Fruit fly (Drosophila melanogaster) whole organism, embryonic: Measurements from ENCODE around the gene PK1-R.

Experiments
- CG1024 ChIP-seq: fragments of 200-800 bp; sonication (Bioruptor generic); IDR thresholded peaks from 2 replicates; pipeline ENCODE4 v1.3.6; 2022; ENCODE audit warnings: missing biosample characterization, missing genetic modification characterization
- CG10462 ChIP-seq: fragments of 200-800 bp; sonication (Bioruptor generic); optimal IDR thresholded peaks from 2 replicates; lab custom pipeline; 2016; ENCODE audit warnings: missing biosample characterization, missing genetic modification characterization
- CG11723 ChIP-seq: fragments of 200-800 bp; sonication (Bioruptor generic); optimal IDR thresholded peaks from 2 replicates; lab custom pipeline; 2017; ENCODE audit warnings: missing biosample characterization, mild to moderate bottlenecking, missing genetic modification characterization
- CG13296 ChIP-seq: fragments of 200-800 bp; sonication (Bioruptor generic); optimal IDR thresholded peaks from 3 replicates; lab custom pipeline; 2018; ENCODE audit warnings: missing biosample characterization, mild to moderate bottlenecking, missing genetic modification characterization
- CG13424 ChIP-seq: fragments of 200-800 bp; sonication (Bioruptor generic); optimal IDR thresholded peaks from 2 replicates; lab custom pipeline; 2019; ENCODE audit warnings: missing biosample characterization, mild to moderate bottlenecking, missing genetic modification characterization, moderate library complexity
- CG13624 ChIP-seq: fragments of 200-800 bp; sonication (Bioruptor generic); optimal IDR thresholded peaks from 2 replicates; lab custom pipeline; 2016; ENCODE audit warnings: missing biosample characterization, missing genetic modification characterization
- CG14860 ChIP-seq: fragments of 200-800 bp; sonication (Bioruptor generic); IDR thresholded peaks from 3 replicates; pipeline ENCODE4 v1.3.6; 2022; ENCODE audit warnings: missing biosample characterization, missing genetic modification characterization; ENCODE audit not compliant: partially characterized antibody
- CG16813 ChIP-seq: fragments of 200-800 bp; sonication (Bioruptor generic); IDR thresholded peaks from 3 replicates; pipeline ENCODE4 v1.3.6; 2022; ENCODE audit warnings: missing biosample characterization, missing genetic modification characterization; ENCODE audit not compliant: partially characterized antibody
- CG5180 ChIP-seq: fragments of 200-800 bp; sonication (Bioruptor generic); optimal IDR thresholded peaks from 3 replicates; lab custom pipeline; 2017; ENCODE audit warnings: missing biosample characterization, missing genetic modification characterization, mild to moderate bottlenecking, moderate library complexity, missing genetic modification reagents
- CG5953 ChIP-seq: fragments of 200-800 bp; sonication (Bioruptor generic); IDR thresholded peaks from 2 replicates; pipeline ENCODE4 v1.3.6; 2022; ENCODE audit warnings: missing biosample characterization, missing genetic modification characterization
- CG6854 ChIP-seq: fragments of 200-800 bp; sonication (Bioruptor generic); optimal IDR thresholded peaks from 3 replicates; lab custom pipeline; 2017; ENCODE audit warnings: missing biosample characterization, mild to moderate bottlenecking, missing genetic modification characterization
- CG7271 ChIP-seq: fragments of 200-800 bp; sonication (Bioruptor generic); optimal IDR thresholded peaks from 2 replicates; lab custom pipeline; 2018; ENCODE audit warnings: missing biosample characterization, mild to moderate bottlenecking, missing genetic modification characterization, moderate library complexity
- CG8089 ChIP-seq: fragments of 200-800 bp; sonication (Bioruptor generic); optimal IDR thresholded peaks from 3 replicates; lab custom pipeline; 2016; ENCODE audit warnings: missing biosample characterization, missing genetic modification characterization
- CG8924 ChIP-seq: fragments of 200-800 bp; optimal IDR thresholded peaks from 3 replicates; lab custom pipeline; 2019; ENCODE audit warnings: missing biosample characterization, mild to moderate bottlenecking, missing genetic modification characterization, moderate library complexity
- CG9797 ChIP-seq: fragments of 200-800 bp; sonication (Bioruptor generic); optimal IDR thresholded peaks from 3 replicates; lab custom pipeline; 2018; ENCODE audit warnings: missing biosample characterization, mild to moderate bottlenecking, missing genetic modification characterization
- CTCF ChIP-seq: fragments of 200-800 bp; sonication (Bioruptor generic); optimal IDR thresholded peaks from 2 replicates; lab custom pipeline; 2017; ENCODE audit warnings: missing biosample characterization, mild to moderate bottlenecking, missing genetic modification characterization, moderate library complexity
- Doc3 ChIP-seq: fragments of 200-800 bp; sonication (Bioruptor generic); IDR thresholded peaks from 3 replicates; pipeline ENCODE4 v1.3.6; 2022; ENCODE audit warnings: missing biosample characterization, missing genetic modification characterization; ENCODE audit not compliant: partially characterized antibody
- Dref ChIP-seq: fragments of 200-800 bp; sonication (Bioruptor generic); IDR thresholded peaks from 2 replicates; pipeline ENCODE4 v1.3.6; 2022; ENCODE audit warnings: missing biosample characterization, missing genetic modification characterization
- E2f1 ChIP-seq: fragments of 200-800 bp; sonication (Bioruptor generic); IDR thresholded peaks from 2 replicates; pipeline ENCODE4 v1.3.6; 2022; ENCODE audit warnings: missing biosample characterization, missing genetic modification characterization
- Hmx ChIP-seq: fragments of 200-800 bp; sonication (Bioruptor generic); optimal IDR thresholded peaks from 2 replicates; lab custom pipeline; 2016; ENCODE audit warnings: missing biosample characterization, missing genetic modification characterization
- MBD-R2 ChIP-seq: fragments of 200-800 bp; sonication (Bioruptor generic); IDR thresholded peaks from 2 replicates; pipeline ENCODE4 v1.3.6; 2022; ENCODE audit warnings: missing biosample characterization, missing genetic modification characterization
- MTF-1 ChIP-seq: fragments of 200-800 bp; sonication (Bioruptor generic); optimal IDR thresholded peaks from 2 replicates; lab custom pipeline; 2018; ENCODE audit warnings: missing biosample characterization, mild to moderate bottlenecking, missing genetic modification characterization, borderline replicate concordance
- Mad ChIP-seq: fragments of 200-800 bp; sonication (Bioruptor generic); optimal IDR thresholded peaks from 2 replicates; lab custom pipeline; 2016; ENCODE audit warnings: missing biosample characterization, missing genetic modification characterization
- Med ChIP-seq: fragments of 200-800 bp; sonication (Bioruptor generic); peaks from one replicate; lab custom pipeline; 2016; ENCODE audit warnings: missing biosample characterization, missing genetic modification characterization, mild to moderate bottlenecking, inconsistent platforms, moderate library complexity
- Sox102F ChIP-seq: fragments of 200-800 bp; sonication (Bioruptor generic); optimal IDR thresholded peaks from 2 replicates; lab custom pipeline; 2018; ENCODE audit warnings: missing biosample characterization, mild to moderate bottlenecking, missing genetic modification characterization, moderate library complexity
- Ssrp ChIP-seq: fragments of 200-800 bp; sonication (Bioruptor generic); optimal IDR thresholded peaks from 2 replicates; lab custom pipeline; 2018; ENCODE audit warnings: missing biosample characterization, mild to moderate bottlenecking, missing genetic modification characterization, moderate library complexity
- Stat92E ChIP-seq, 3 experiments: fragments of >200 bp in 2 of 3; fragments of 200-800 bp in 1 of 3; sonication (Bioruptor generic) in 1 of 3; optimal IDR thresholded peaks; 2 replicates each; lab custom pipeline; 2017 to 2019; ENCODE audit warnings: missing biosample characterization in 3 of 3, missing genetic modification characterization in 3 of 3, mild to moderate bottlenecking in 1 of 3, moderate library complexity in 1 of 3
- Xbp1 ChIP-seq: fragments of 200-800 bp; sonication (Bioruptor generic); optimal IDR thresholded peaks from 3 replicates; lab custom pipeline; 2016; ENCODE audit warnings: missing biosample characterization, mild to moderate bottlenecking, missing genetic modification characterization
- cato ChIP-seq: fragments of 200-800 bp; sonication (Bioruptor generic); optimal IDR thresholded peaks from 2 replicates; lab custom pipeline; 2016; ENCODE audit warnings: missing biosample characterization, missing genetic modification characterization, borderline replicate concordance
- cg ChIP-seq: fragments of 200-800 bp; sonication (Bioruptor generic); optimal IDR thresholded peaks from 3 replicates; lab custom pipeline; 2019; ENCODE audit warnings: missing biosample characterization, mild to moderate bottlenecking, missing genetic modification characterization, moderate library complexity
- dmrt11E ChIP-seq: fragments of 200-800 bp; sonication (Bioruptor generic); optimal IDR thresholded peaks from 3 replicates; lab custom pipeline; 2018; ENCODE audit warnings: missing biosample characterization, mild to moderate bottlenecking, missing genetic modification characterization, moderate library complexity
- esg ChIP-seq: fragments of 200-800 bp; sonication (Bioruptor generic); conservative IDR thresholded peaks from 2 replicates; pipeline ENCODE4 v1.3.6; 2022; ENCODE audit warnings: missing biosample characterization, missing genetic modification characterization
- ftz-f1 ChIP-seq: fragments of 200-800 bp; sonication (Bioruptor generic); optimal IDR thresholded peaks from 2 replicates; lab custom pipeline; 2016; ENCODE audit warnings: missing biosample characterization, missing genetic modification characterization
- fu2 ChIP-seq: fragments of 200-800 bp; sonication (Bioruptor generic); optimal IDR thresholded peaks from 2 replicates; lab custom pipeline; 2016; ENCODE audit warnings: missing biosample characterization, missing genetic modification characterization
- jigr1 ChIP-seq: fragments of 200-800 bp; sonication (Bioruptor generic); IDR thresholded peaks from 3 replicates; pipeline ENCODE4 v1.3.6; 2022; ENCODE audit warnings: missing biosample characterization, missing genetic modification characterization
- jing ChIP-seq: fragments of 200-800 bp; sonication (Bioruptor generic); optimal IDR thresholded peaks from 2 replicates; lab custom pipeline; 2018; ENCODE audit warnings: missing biosample characterization, mild to moderate bottlenecking, missing genetic modification characterization
- kah ChIP-seq: fragments of 200-800 bp; sonication (Bioruptor generic); optimal IDR thresholded peaks from 2 replicates; lab custom pipeline; 2018; ENCODE audit warnings: missing biosample characterization, mild to moderate bottlenecking, missing genetic modification characterization
- kni ChIP-seq: fragments of 200-800 bp; sonication (Bioruptor generic); optimal IDR thresholded peaks from 3 replicates; lab custom pipeline; 2017; ENCODE audit warnings: mild to moderate bottlenecking, missing biosample characterization, missing genetic modification reagents, missing genetic modification characterization
- luna ChIP-seq: fragments of 200-800 bp; sonication (Bioruptor generic); optimal IDR thresholded peaks from 2 replicates; lab custom pipeline; 2016; ENCODE audit warnings: missing biosample characterization, missing genetic modification characterization
- nom ChIP-seq: fragments of 200-800 bp; sonication (Bioruptor generic); optimal IDR thresholded peaks from 2 replicates; lab custom pipeline; 2017; ENCODE audit warnings: missing biosample characterization, missing genetic modification characterization, mild to moderate bottlenecking, moderate library complexity, missing genetic modification reagents
- onecut ChIP-seq: fragments of 200-800 bp; sonication (Bioruptor generic); IDR thresholded peaks from 2 replicates; pipeline ENCODE4 v1.3.6; 2022; ENCODE audit warnings: missing biosample characterization, missing genetic modification characterization
- org-1 ChIP-seq: fragments of 200-800 bp; sonication (Bioruptor generic); optimal IDR thresholded peaks from 2 replicates; lab custom pipeline; 2017; ENCODE audit warnings: missing biosample characterization, missing genetic modification characterization
- pan ChIP-seq, 4 experiments: fragments of >200 bp in 3 of 4; fragments of 200-800 bp in 1 of 4; sonication (Bioruptor generic) in 1 of 4; optimal IDR thresholded peaks in 3 of 4; IDR thresholded peaks in 1 of 4; 2 replicates each; pipeline versions ENCODE4 v1.3.6 to Lab custom; 2017 to 2022; ENCODE audit warnings: missing biosample characterization in 2 of 4, missing genetic modification characterization in 2 of 4, mixed read lengths in 1 of 4
- pzg ChIP-seq: fragments of 200-800 bp; sonication (Bioruptor generic); optimal IDR thresholded peaks from 3 replicates; lab custom pipeline; 2018; ENCODE audit warnings: missing biosample characterization, mild to moderate bottlenecking, missing genetic modification characterization, moderate library complexity
- sd ChIP-seq: fragments of 200-800 bp; sonication (Bioruptor generic); optimal IDR thresholded peaks from 3 replicates; lab custom pipeline; 2018; ENCODE audit warnings: missing biosample characterization, mild to moderate bottlenecking, missing genetic modification characterization, moderate library complexity
- sisA ChIP-seq: fragments of 200-800 bp; sonication (Bioruptor generic); IDR thresholded peaks from 2 replicates; pipeline ENCODE4 v1.3.6; 2022; ENCODE audit warnings: missing biosample characterization, missing genetic modification characterization
- unpg ChIP-seq: fragments of 200-800 bp; sonication (Bioruptor generic); optimal IDR thresholded peaks from 3 replicates; lab custom pipeline; 2018; ENCODE audit warnings: missing biosample characterization, mild to moderate bottlenecking, missing genetic modification characterization, moderate library complexity
- vvl ChIP-seq: fragments of 200-800 bp; sonication (Bioruptor generic); IDR thresholded peaks from 2 replicates; pipeline ENCODE4 v1.3.6; 2022; ENCODE audit warnings: missing biosample characterization, missing genetic modification characterization

PK1-R gene

DNA sequence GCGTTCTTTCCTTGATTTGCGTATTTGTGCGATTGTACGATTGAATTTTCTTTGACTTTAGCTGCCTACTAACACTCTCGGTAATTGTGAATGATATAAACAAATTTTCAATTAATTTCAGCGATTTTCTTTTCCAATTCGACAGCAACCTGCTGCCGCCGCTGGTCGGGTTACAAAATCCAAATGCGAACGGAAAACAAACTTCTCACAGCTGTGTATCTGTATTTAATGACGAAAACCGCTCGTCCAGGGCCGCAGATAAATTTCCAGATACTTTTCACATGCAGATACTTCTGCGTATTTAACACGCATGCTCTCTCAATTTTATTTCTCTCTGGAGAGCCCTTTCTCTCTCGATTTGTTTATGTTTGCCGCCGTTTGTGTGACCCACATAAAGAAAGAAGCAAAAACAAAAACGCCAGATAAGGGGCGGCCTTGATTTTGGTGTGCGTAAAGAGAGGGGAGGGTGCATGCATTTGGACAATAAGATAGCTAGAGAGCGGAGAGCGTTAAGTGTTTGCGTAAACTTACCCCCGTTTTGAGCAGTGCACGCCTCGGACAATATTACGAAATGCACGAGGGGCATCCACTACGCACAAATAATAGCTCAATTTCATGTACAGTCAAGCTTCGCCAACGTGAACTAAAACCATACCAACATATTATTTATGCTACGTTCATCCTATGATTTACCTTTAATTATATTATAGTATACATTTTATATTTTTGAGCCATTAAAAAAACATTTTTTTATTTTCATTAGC is 5.4 kb upstream of the PK1-R start, which contains the start of gene CG12402 (continued):
- TF ChIP-seq CG6854 (peak; percentile 68), pzg (GFP tag; lab: Kevin White, UChicago) (no peak), CG13424 (peak; percentile 84), pan (optimal IDR thresholded peaks at IDR 0.05; lab: Kevin White, UChicago) (no peak), pan (GFP tag; optimal IDR thresholded peaks at IDR 0.05 in 1 of 2, IDR thresholded peaks at IDR 0.05 in 1 of 2) (peak in 1 of 2 experiments; percentile 90), CG13296 (GFP tag; lab: Kevin White, UChicago) (peak; percentile 86), Ssrp (tag; lab: Kevin White, UChicago) (peak; percentile 81), CG7271 (tag; lab: Kevin White, UChicago) (peak; percentile 19), CG11723 (GFP tag; lab: Kevin White, UChicago) (peak; percentile 68), kah (GFP tag; lab: Kevin White, UChicago) (peak; percentile 81), Hmx (GFP tag; lab: Kevin White, UChicago) (no peak), fu2 (GFP tag; lab: Kevin White, UChicago) (no peak), esg (GFP tag; lab: Robert Waterston, UW) (peak; percentile 87), Doc3 (GFP tag; lab: Robert Waterston, UW) (peak; percentile 40; the same call in 1 of the 3 replicates), CG8089 (GFP tag; lab: Kevin White, UChicago) (peak; percentile 61), MBD-R2 (GFP tag; lab: Robert Waterston, UW) (peak; percentile 45), CG9797 (GFP tag; lab: Kevin White, UChicago) (peak; percentile 11), sd (tag; lab: Kevin White, UChicago) (peak; percentile 69), Sox102F (GFP tag; lab: Kevin White, UChicago) (peak; percentile 90), CG1024 (GFP tag; lab: Robert Waterston, UW) (peak; percentile 73), dmrt11E (tag; lab: Kevin White, UChicago) (peak; percentile 73), CG5953 (GFP tag; lab: Robert Waterston, UW) (peak; percentile 87), sisA (GFP tag; lab: Robert Waterston, UW) (peak; percentile 83), ftz-f1 (GFP tag; lab: Kevin White, UChicago) (peak; percentile 99), unpg (GFP tag; lab: Kevin White, UChicago) (peak; percentile 90), cato (GFP tag; lab: Kevin White, UChicago) (peak; percentile 61), MTF-1 (GFP tag; lab: Kevin White, UChicago) (peak; percentile 57), CTCF (GFP tag; lab: Kevin White, UChicago) (peak; percentile 32), onecut (GFP tag; lab: Robert Waterston, UW) (peak; percentile 83), jigr1 (GFP tag; lab: Robert Waterston, UW) (no peak), jing (GFP tag; lab: Kevin White, UChicago) (peak; percentile 56), CG14860 (GFP tag; lab: Robert Waterston, UW) (no peak), cg (GFP tag; lab: Kevin White, UChicago) (peak; percentile 84), kni (peak; percentile 98), Med (GFP tag; lab: Kevin White, UChicago) (peak; percentile 94), Dref (no peak), CG10462 (peak; percentile 62), luna (GFP tag; lab: Kevin White, UChicago) (no peak), vvl (GFP tag; lab: Robert Waterston, UW) (peak; percentile 95), CG13624 (GFP tag; lab: Kevin White, UChicago) (peak; percentile 10), Mad (GFP tag; lab: Kevin White, UChicago) (peak; percentile 74), CG8924 (tag; lab: Kevin White, UChicago) (peak; percentile 86), nom (GFP tag; lab: Kevin White, UChicago) (no peak), org-1 (GFP tag; lab: Kevin White, UChicago) (peak; percentile 68), Xbp1 (GFP tag; lab: Kevin White, UChicago) (peak; percentile 85), Stat92E (GFP tag; optimal IDR thresholded peaks at IDR 0.05; lab: Kevin White, UChicago) (peak in 1 of 3 experiments; percentile 89), E2f1 (peak; percentile 87), CG5180 (peak; percentile 75), CG16813 (GFP tag; lab: Robert Waterston, UW) (no peak)
